Worm (Caenorhabditis elegans) whole organism, young adult: ENCODE data around the gene F32D8.1.

Source experiments
- B0035.1 ChIP-seq: sonication (generic microtip); optimal IDR thresholded peaks from 2 replicates; lab custom pipeline; 2016; ENCODE audit warnings: missing genetic modification characterization, mild to moderate bottlenecking, missing compliant biosample characterization, missing genotype, missing genetic modification reagents
- D2030.7 ChIP-seq: fragments of 200-800 bp; sonication (Bioruptor generic); IDR thresholded peaks from 2 replicates; pipeline ENCODE4 v1.3.6; 2022; ENCODE audit warnings: missing genetic modification reagents, missing genetic modification characterization, missing compliant biosample characterization
- F10E7.11 ChIP-seq: sonication (generic microtip); optimal IDR thresholded peaks from 2 replicates; lab custom pipeline; 2017; ENCODE audit warnings: mild to moderate bottlenecking, missing genetic modification characterization, moderate library complexity, missing compliant biosample characterization
- F37B4.10 ChIP-seq: fragments of 200-800 bp; sonication (Bioruptor generic); IDR thresholded peaks from 2 replicates; pipeline ENCODE4 v1.3.6; 2022; ENCODE audit warnings: missing genetic modification characterization, missing compliant biosample characterization
- F39B2.1 ChIP-seq: fragments of 200-800 bp; sonication (Bioruptor generic); IDR thresholded peaks from 2 replicates; pipeline ENCODE4 v1.3.6; 2022; ENCODE audit warnings: missing genetic modification reagents, missing genetic modification characterization, missing compliant biosample characterization
- F52B5.7 ChIP-seq: sonication (generic microtip); optimal IDR thresholded peaks from 2 replicates; lab custom pipeline; 2016; ENCODE audit warnings: mild to moderate bottlenecking, missing genetic modification characterization, missing compliant biosample characterization
- F57C9.4 ChIP-seq: sonication (generic microtip); optimal IDR thresholded peaks from 2 replicates; lab custom pipeline; 2017; ENCODE audit warnings: mild to moderate bottlenecking, missing genetic modification characterization, missing compliant biosample characterization
- K12H6.12 ChIP-seq: fragments of 200-800 bp; sonication (Bioruptor generic); optimal IDR thresholded peaks from 2 replicates; lab custom pipeline; 2018; ENCODE audit warnings: mild to moderate bottlenecking, missing genetic modification characterization, missing compliant biosample characterization
- T26A5.8 ChIP-seq: sonication (generic microtip); optimal IDR thresholded peaks from 2 replicates; lab custom pipeline; 2016; ENCODE audit warnings: missing genetic modification characterization, missing compliant biosample characterization
- Y53F4B.3 ChIP-seq: fragments of 200-800 bp; sonication (Bioruptor generic); IDR thresholded peaks from 2 replicates; pipeline ENCODE4 v1.3.6; 2022; ENCODE audit warnings: missing genetic modification reagents, missing genetic modification characterization, missing compliant biosample characterization
- Y95B8A.8 ChIP-seq: fragments of 200-800 bp; sonication (Bioruptor generic); IDR thresholded peaks from 2 replicates; pipeline ENCODE4 v1.3.6; 2022; ENCODE audit warnings: missing genetic modification reagents, missing genetic modification characterization, missing compliant biosample characterization
- aptf-3 ChIP-seq: fragments of 200-800 bp; sonication (Bioruptor generic); IDR thresholded peaks from 2 replicates; pipeline ENCODE4 v1.3.6; 2022; ENCODE audit warnings: missing genetic modification characterization, missing compliant biosample characterization
- attf-3 ChIP-seq: fragments of 200-800 bp; sonication (Bioruptor generic); conservative IDR thresholded peaks from 2 replicates; pipeline ENCODE4 v1.3.6; 2022; ENCODE audit warnings: missing genetic modification reagents, missing genetic modification characterization, missing compliant biosample characterization
- attf-6 ChIP-seq: fragments of 200-800 bp; sonication (Bioruptor generic); IDR thresholded peaks from 2 replicates; pipeline ENCODE4 v1.3.6; 2022; ENCODE audit warnings: missing genetic modification reagents, missing genetic modification characterization, missing compliant biosample characterization
- ceh-40 ChIP-seq: fragments of 200-800 bp; sonication (Bioruptor generic); IDR thresholded peaks from 2 replicates; pipeline ENCODE4 v1.3.6; 2022; ENCODE audit warnings: missing genetic modification characterization, missing compliant biosample characterization
- chd-7 ChIP-seq: sonication (generic microtip); optimal IDR thresholded peaks from 2 replicates; lab custom pipeline; 2016; ENCODE audit warnings: mild to moderate bottlenecking, missing genetic modification characterization, moderate library complexity, missing compliant biosample characterization
- dpl-1 ChIP-seq: fragments of 150-350 bp; optimal IDR thresholded peaks from 2 replicates; lab custom pipeline; 2014; ENCODE audit warnings: missing biosample characterization, missing genetic modification reagents, missing genetic modification characterization
- egl-18 ChIP-seq: fragments of 200-800 bp; sonication (Bioruptor generic); IDR thresholded peaks from 2 replicates; pipeline ENCODE4 v1.3.6; 2022; ENCODE audit warnings: missing genetic modification reagents, missing genetic modification characterization, missing compliant biosample characterization
- egl-44 ChIP-seq: fragments of 200-800 bp; sonication (Bioruptor generic); IDR thresholded peaks from 2 replicates; pipeline ENCODE4 v1.3.6; 2022; ENCODE audit warnings: missing genetic modification reagents, missing genetic modification characterization, missing compliant biosample characterization
- ets-4 ChIP-seq: fragments of 200-800 bp; sonication (Bioruptor generic); optimal IDR thresholded peaks from 2 replicates; lab custom pipeline; 2018; ENCODE audit warnings: mild to moderate bottlenecking, missing genetic modification characterization, missing compliant biosample characterization
- hlh-12 ChIP-seq: sonication (generic microtip); optimal IDR thresholded peaks from 2 replicates; lab custom pipeline; 2016; ENCODE audit warnings: missing genetic modification characterization, missing compliant biosample characterization
- hmg-20 ChIP-seq: fragments of 200-800 bp; sonication (Bioruptor generic); IDR thresholded peaks from 2 replicates; pipeline ENCODE4 v1.3.6; 2022; ENCODE audit warnings: missing genetic modification reagents, missing genetic modification characterization, missing compliant biosample characterization
- let-526 ChIP-seq: fragments of 200-800 bp; sonication (Bioruptor generic); IDR thresholded peaks from 2 replicates; pipeline ENCODE4 v1.3.6; 2022; ENCODE audit warnings: missing genetic modification reagents, missing genetic modification characterization, missing compliant biosample characterization
- lir-1 ChIP-seq: fragments of 200-800 bp; sonication (Bioruptor generic); conservative IDR thresholded peaks from 2 replicates; pipeline ENCODE4 v1.3.6; 2022; ENCODE audit warnings: missing genetic modification reagents, missing genetic modification characterization, missing compliant biosample characterization
- lsl-1 ChIP-seq: fragments of 200-800 bp; sonication (Bioruptor generic); optimal IDR thresholded peaks from 2 replicates; lab custom pipeline; 2018; ENCODE audit warnings: mild to moderate bottlenecking, missing genetic modification characterization, moderate library complexity, missing compliant biosample characterization
- madf-3 ChIP-seq: fragments of 200-800 bp; sonication (Bioruptor generic); IDR thresholded peaks from 2 replicates; pipeline ENCODE4 v1.3.6; 2022; ENCODE audit warnings: missing genetic modification reagents, missing genetic modification characterization, missing compliant biosample characterization
- madf-8 ChIP-seq: fragments of 200-800 bp; sonication (Bioruptor generic); conservative IDR thresholded peaks from 2 replicates; pipeline ENCODE4 v1.3.6; 2022; ENCODE audit warnings: missing genetic modification reagents, missing genetic modification characterization, missing compliant biosample characterization
- mcd-1 ChIP-seq: fragments of 200-800 bp; sonication (Bioruptor generic); IDR thresholded peaks from 2 replicates; pipeline ENCODE4 v1.3.6; 2022; ENCODE audit warnings: missing genetic modification reagents, missing genetic modification characterization, missing compliant biosample characterization
- nfya-1 ChIP-seq: sonication (generic microtip); optimal IDR thresholded peaks from 2 replicates; lab custom pipeline; 2017; ENCODE audit warnings: antibody characterized with exemption, missing compliant biosample characterization, missing genetic modification characterization, borderline replicate concordance; ENCODE audit not compliant: insufficient read depth
- nfyb-1 ChIP-seq: fragments of 200-800 bp; sonication (Bioruptor generic); IDR thresholded peaks from 2 replicates; pipeline ENCODE4 v1.3.6; 2022; ENCODE audit warnings: missing genetic modification reagents, missing genetic modification characterization, missing compliant biosample characterization
- nhr-27 ChIP-seq: fragments of 200-800 bp; sonication (Bioruptor generic); optimal IDR thresholded peaks from 2 replicates; lab custom pipeline; 2018; ENCODE audit warnings: mild to moderate bottlenecking, missing genetic modification characterization, moderate library complexity, missing compliant biosample characterization
- pbrm-1 ChIP-seq: fragments of 200-800 bp; sonication (Bioruptor generic); IDR thresholded peaks from 2 replicates; pipeline ENCODE4 v1.3.6; 2022; ENCODE audit warnings: missing genetic modification reagents, missing genetic modification characterization, missing compliant biosample characterization
- repo-1 ChIP-seq: sonication (generic microtip); optimal IDR thresholded peaks from 2 replicates; lab custom pipeline; 2017; ENCODE audit warnings: mild to moderate bottlenecking, missing genetic modification characterization, missing compliant biosample characterization
- rpc-1 ChIP-seq, 2 experiments: fragments of 150-350 bp in 1 of 2; sonication (generic microtip) in 1 of 2; optimal IDR thresholded peaks; 2 replicates each; lab custom pipeline; 2014 to 2018; ENCODE audit warnings: missing biosample characterization in 1 of 2, missing genetic modification characterization in 1 of 2, missing genetic modification reagents in 1 of 2, missing genotype in 1 of 2
- snpc-1.1 ChIP-seq: sonication (generic microtip); optimal IDR thresholded peaks from 2 replicates; lab custom pipeline; 2017; ENCODE audit warnings: missing genetic modification characterization, mild to moderate bottlenecking, missing compliant biosample characterization, antibody characterized with exemption, moderate library complexity, missing genotype, missing genetic modification reagents; ENCODE audit not compliant: insufficient read depth
- tbp1 ChIP-seq: fragments of 200-800 bp; sonication (Bioruptor generic); optimal IDR thresholded peaks from 2 replicates; lab custom pipeline; 2018; ENCODE audit warnings: mild to moderate bottlenecking, missing genetic modification characterization, missing compliant biosample characterization
- unc-62 ChIP-seq: fragments of 150-350 bp; optimal IDR thresholded peaks from 2 replicates; lab custom pipeline; 2014; ENCODE audit warnings: missing biosample characterization, missing genetic modification reagents, missing genetic modification characterization
- ztf-22 ChIP-seq: fragments of 200-800 bp; sonication (Bioruptor generic); optimal IDR thresholded peaks from 2 replicates; lab custom pipeline; 2018; ENCODE audit warnings: mild to moderate bottlenecking, missing genetic modification characterization, moderate library complexity, missing compliant biosample characterization
- ztf-25 ChIP-seq: fragments of 200-800 bp; sonication (Bioruptor generic); IDR thresholded peaks from 2 replicates; pipeline ENCODE4 v1.3.6; 2022; ENCODE audit warnings: missing genetic modification reagents, missing genetic modification characterization, missing compliant biosample characterization
- ztf-26 ChIP-seq: sonication (generic microtip); optimal IDR thresholded peaks from 2 replicates; lab custom pipeline; 2017; ENCODE audit warnings: missing genetic modification characterization, missing compliant biosample characterization

Gene F32D8.1

ce11 chrV:10921747-10922146, 41.1 kb downstream of the F32D8.1 start, which contains the start of gene nas-31:
TSS of gene nas-31 (minus strand) at chrV:10921847.
- TF ChIP-seq chd-7 (tag; lab: Kevin White, UChicago) = no peak
- no peak for TF ChIP-seq nfya-1 (tag; lab: Kevin White, UChicago)
- no peak for TF ChIP-seq F37B4.10
- TF ChIP-seq aptf-3 = no peak
- no peak for TF ChIP-seq pbrm-1 (GFP tag; lab: Robert Waterston, UW)
- TF ChIP-seq B0035.1 (tag; lab: Kevin White, UChicago) = no peak
- no peak for TF ChIP-seq snpc-1.1 (tag; lab: Kevin White, UChicago)
- no peak for TF ChIP-seq madf-3 (GFP tag; lab: Robert Waterston, UW)
- TF ChIP-seq F52B5.7 (tag; lab: Kevin White, UChicago) = no peak
- no peak for TF ChIP-seq F10E7.11 (tag; lab: Kevin White, UChicago)
- TF ChIP-seq F57C9.4 (tag; lab: Kevin White, UChicago) = no peak
- TF ChIP-seq hmg-20 (GFP tag; lab: Robert Waterston, UW) = no peak
- TF ChIP-seq tbp1 (GFP tag; lab: Kevin White, UChicago) = no peak
- no peak for TF ChIP-seq nfyb-1 (GFP tag; lab: Robert Waterston, UW)

ce11 chrV:10923229-10923628, 42.6 kb downstream of the F32D8.1 start, which contains the start of gene F58B4.7:
TSS of gene F58B4.7 (minus strand) at chrV:10923329.
- no peak for TF ChIP-seq pbrm-1 (GFP tag; lab: Robert Waterston, UW)
- no peak for TF ChIP-seq madf-8 (GFP tag; lab: Robert Waterston, UW)
- TF ChIP-seq Y53F4B.3 (GFP tag; lab: Robert Waterston, UW) = no peak
- TF ChIP-seq nfyb-1 (GFP tag; lab: Robert Waterston, UW) = no peak
- no peak for TF ChIP-seq lir-1 (GFP tag; lab: Robert Waterston, UW)
- no peak for TF ChIP-seq let-526
- no peak for TF ChIP-seq unc-62 (GFP tag; lab: Kevin White, UChicago)
- TF ChIP-seq ztf-26 = no peak
- no peak for TF ChIP-seq F39B2.1 (GFP tag; lab: Robert Waterston, UW)
- no peak for TF ChIP-seq F52B5.7 (tag; lab: Kevin White, UChicago)
- no peak for TF ChIP-seq egl-18 (GFP tag; lab: Robert Waterston, UW)
- TF ChIP-seq dpl-1 = no peak

- TF ChIP-seq mcd-1 (GFP tag; lab: Robert Waterston, UW) = no peak
- no peak for TF ChIP-seq repo-1 (tag; lab: Kevin White, UChicago)
- TF ChIP-seq T26A5.8 = no peak
Measured at ce11 chrV:10924731-10925130, 44.1 kb downstream of the F32D8.1 start, which contains the start of gene F58B4.6. TSS of gene F58B4.6 (plus strand) at chrV:10925031.

- TF ChIP-seq K12H6.12 (tag; lab: Kevin White, UChicago) (no peak), ztf-25 (GFP tag; lab: Robert Waterston, UW) (no peak), T26A5.8 (no peak), pbrm-1 (GFP tag; lab: Robert Waterston, UW) (no peak), ceh-40 (GFP tag; lab: Robert Waterston, UW) (no peak), ztf-22 (GFP tag; lab: Kevin White, UChicago) (no peak), Y95B8A.8 (GFP tag; lab: Robert Waterston, UW) (no peak), ets-4 (no peak), lsl-1 (GFP tag; lab: Kevin White, UChicago) (no peak), egl-44 (GFP tag; lab: Robert Waterston, UW) (no peak), rpc-1 (optimal IDR thresholded peaks at IDR 0.05; lab: Kevin White, UChicago) (no peak), rpc-1 (tag; optimal IDR thresholded peaks at IDR 0.05; lab: Kevin White, UChicago) (no peak), F52B5.7 (tag; lab: Kevin White, UChicago) (no peak), hlh-12 (tag; lab: Kevin White, UChicago) (no peak), madf-3 (GFP tag; lab: Robert Waterston, UW) (no peak), nhr-27 (tag; lab: Kevin White, UChicago) (no peak), attf-6 (GFP tag; lab: Robert Waterston, UW) (no peak), attf-3 (GFP tag; lab: Robert Waterston, UW) (no peak), D2030.7 (no peak)
Measured at ce11 chrV:10925658-10926057, 45.0 kb downstream of the F32D8.1 start.
